Worm (Caenorhabditis elegans) whole organism, mixed stage, embryonic: ENCODE data around the gene gcy-5.

Experiments used
- lin-13 ChIP-seq: fragments of 150-350 bp; optimal IDR thresholded peaks from 2 replicates; lab custom pipeline; 2014; ENCODE audit warnings: missing biosample characterization, missing genetic modification characterization
- lsy-2 ChIP-seq: fragments of 150-350 bp; optimal IDR thresholded peaks from 2 replicates; lab custom pipeline; 2014; ENCODE audit warnings: missing biosample characterization, missing genetic modification characterization
- mab-5 ChIP-seq: fragments of 150-350 bp; optimal IDR thresholded peaks from 2 replicates; lab custom pipeline; 2014; ENCODE audit warnings: missing biosample characterization, missing genetic modification characterization
- mep-1 ChIP-seq: fragments of 150-350 bp; optimal IDR thresholded peaks from 2 replicates; lab custom pipeline; 2017; ENCODE audit warnings: missing biosample characterization, missing genetic modification reagents, missing genetic modification characterization, inconsistent platforms
- nhr-237 ChIP-seq: fragments of 150-350 bp; optimal IDR thresholded peaks from 2 replicates; lab custom pipeline; 2014; ENCODE audit warnings: missing biosample characterization, missing genetic modification characterization
- nhr-28 ChIP-seq: fragments of 150-350 bp; optimal IDR thresholded peaks from 2 replicates; lab custom pipeline; 2014; ENCODE audit warnings: missing biosample characterization, missing genetic modification characterization
- sem-2 ChIP-seq: fragments of 200-800 bp; sonication (Bioruptor generic); optimal IDR thresholded peaks from 2 replicates; lab custom pipeline; 2018; ENCODE audit warnings: mild to moderate bottlenecking, missing genetic modification characterization, missing compliant biosample characterization
- unc-120 ChIP-seq: sonication (generic microtip); optimal IDR thresholded peaks from 2 replicates; lab custom pipeline; 2017; ENCODE audit warnings: missing genetic modification characterization, missing compliant biosample characterization; ENCODE audit not compliant: poor library complexity, severe bottlenecking
- unc-62 ChIP-seq: fragments of 150-350 bp; optimal IDR thresholded peaks from 2 replicates; lab custom pipeline; 2014; ENCODE audit warnings: missing biosample characterization, missing genetic modification reagents, missing genetic modification characterization

DNA sequence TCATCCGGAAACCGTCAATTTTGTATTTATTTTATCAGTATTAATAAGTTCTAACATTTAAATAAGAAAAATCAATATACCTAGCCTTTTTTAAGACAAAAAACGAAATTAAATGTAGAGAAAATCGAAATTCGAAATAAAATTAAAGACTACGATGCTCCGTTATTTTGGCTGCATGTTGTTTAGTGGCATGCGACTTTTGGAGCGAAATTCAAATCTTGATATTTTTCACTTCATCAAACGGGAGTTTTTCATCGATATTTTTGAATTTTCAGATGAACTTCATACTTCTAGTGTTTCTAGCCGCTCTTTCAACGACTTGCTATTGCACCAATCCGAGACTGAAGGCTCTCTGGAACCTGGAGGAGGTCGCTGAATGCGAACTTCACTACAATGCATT lies 34.5 kb upstream of the gcy-5 start, which contains the start of gene C07E3.9:
- TF ChIP-seq unc-120 (no peak), nhr-28 (no peak), lsy-2 (tag; lab: Kevin White, UChicago) (peak; percentile 56), unc-62 (GFP tag; lab: Kevin White, UChicago) (no peak), mab-5 (tag; lab: Kevin White, UChicago) (no peak), nhr-237 (tag; lab: Kevin White, UChicago) (peak; percentile 40), mep-1 (tag; lab: Kevin White, UChicago) (no peak), sem-2 (GFP tag; lab: Kevin White, UChicago) (no peak), lin-13 (tag; lab: Kevin White, UChicago) (no peak)
